Fruit fly (Drosophila melanogaster) whole organism, wandering third instar larva: Measurements from ENCODE around the gene lilli.

Source experiments
- Abd-B ChIP-seq: fragments of >200 bp; optimal IDR thresholded peaks from 2 replicates; lab custom pipeline; 2017; ENCODE audit warnings: missing biosample characterization, missing genetic modification characterization
- CG32264 ChIP-seq: fragments of 200-800 bp; sonication (Bioruptor generic); optimal IDR thresholded peaks from 2 replicates; lab custom pipeline; 2016; ENCODE audit warnings: missing biosample characterization, missing genetic modification characterization
- CG9705 ChIP-seq: fragments of 200-800 bp; sonication (Bioruptor generic); optimal IDR thresholded peaks from 2 replicates; lab custom pipeline; 2018; ENCODE audit warnings: missing biosample characterization, mild to moderate bottlenecking, missing genetic modification characterization
- CrebA ChIP-seq: fragments of 200-800 bp; sonication (Bioruptor generic); optimal IDR thresholded peaks from 2 replicates; lab custom pipeline; 2016; ENCODE audit warnings: missing biosample characterization, mild to moderate bottlenecking, missing genetic modification characterization, borderline replicate concordance
- Dfd ChIP-seq: fragments of >200 bp; optimal IDR thresholded peaks from 2 replicates; lab custom pipeline; 2017; ENCODE audit warnings: missing biosample characterization, missing genetic modification characterization
- Dif ChIP-seq: fragments of 200-275, 200-300 bp; sonication (Bioruptor generic); optimal IDR thresholded peaks from 2 replicates; lab custom pipeline; 2018; ENCODE audit warnings: missing biosample characterization, missing genetic modification characterization; ENCODE audit not compliant: partially characterized antibody
- GATAd ChIP-seq: sonication (Bioruptor generic); optimal IDR thresholded peaks from 2 replicates; lab custom pipeline; 2016; ENCODE audit warnings: missing biosample characterization, missing genetic modification characterization
- HLH106 ChIP-seq: fragments of 200-800 bp; optimal IDR thresholded peaks from 3 replicates; lab custom pipeline; 2019; ENCODE audit warnings: missing biosample characterization, mild to moderate bottlenecking, missing genetic modification characterization, moderate library complexity
- Hnf4 ChIP-seq: fragments of 200-800 bp; sonication (Bioruptor generic); optimal IDR thresholded peaks from 2 replicates; lab custom pipeline; 2016; ENCODE audit warnings: missing biosample characterization, mild to moderate bottlenecking, missing genetic modification characterization
- Hr78 ChIP-seq: fragments of >200 bp; optimal IDR thresholded peaks from 2 replicates; lab custom pipeline; 2017; ENCODE audit warnings: missing biosample characterization, missing genetic modification characterization
- Hr83 ChIP-seq: fragments of 200-300 bp; sonication (Bioruptor generic); optimal IDR thresholded peaks from 2 replicates; lab custom pipeline; 2016; ENCODE audit warnings: missing biosample characterization, mild to moderate bottlenecking, missing genetic modification characterization, moderate library complexity; ENCODE audit not compliant: poor library complexity, severe bottlenecking
- Jra ChIP-seq: sonication (Bioruptor generic); optimal IDR thresholded peaks from 2 replicates; lab custom pipeline; 2016; ENCODE audit warnings: missing biosample characterization, missing genetic modification characterization
- Mio ChIP-seq: sonication (Bioruptor generic); optimal IDR thresholded peaks from 2 replicates; lab custom pipeline; 2016; ENCODE audit warnings: missing biosample characterization, missing genetic modification characterization
- Myc ChIP-seq: fragments of >200 bp; optimal IDR thresholded peaks from 2 replicates; lab custom pipeline; 2017
- N ChIP-seq: fragments of >200 bp; optimal IDR thresholded peaks from 2 replicates; lab custom pipeline; 2018; ENCODE audit warnings: missing biosample characterization, missing external identifiers, missing genetic modification characterization
- OdsH ChIP-seq: fragments of 200-800 bp; sonication (Bioruptor generic); optimal IDR thresholded peaks from 2 replicates; lab custom pipeline; 2016; ENCODE audit warnings: missing biosample characterization, mild to moderate bottlenecking, missing genetic modification characterization
- Rel ChIP-seq, 2 experiments: fragments of 200-800 bp; sonication (Bioruptor generic) in 1 of 2; optimal IDR thresholded peaks; 2 replicates in 1 of 2; 3 replicates in 1 of 2; lab custom pipeline; 2016 to 2019; ENCODE audit warnings: mild to moderate bottlenecking in 2 of 2, missing biosample characterization in 2 of 2, missing genetic modification characterization in 2 of 2, moderate library complexity in 1 of 2
- Sp1 ChIP-seq: fragments of 200-800 bp; sonication (Bioruptor generic); optimal IDR thresholded peaks from 3 replicates; lab custom pipeline; 2019; ENCODE audit warnings: missing biosample characterization, mild to moderate bottlenecking, missing genetic modification characterization, moderate library complexity
- Vsx2 ChIP-seq: fragments of 200-300, 225-300 bp; sonication (Bioruptor generic); optimal IDR thresholded peaks from 2 replicates; lab custom pipeline; 2018; ENCODE audit warnings: missing biosample characterization, missing genetic modification characterization; ENCODE audit not compliant: partially characterized antibody
- br ChIP-seq: fragments of 200-800 bp; sonication (Bioruptor generic); optimal IDR thresholded peaks from 2 replicates; lab custom pipeline; 2016; ENCODE audit warnings: missing biosample characterization, missing genetic modification characterization
- brk ChIP-seq: fragments of 200-800 bp; sonication (Bioruptor generic); optimal IDR thresholded peaks from 2 replicates; lab custom pipeline; 2016; ENCODE audit warnings: missing biosample characterization, mild to moderate bottlenecking, missing genetic modification characterization
- dl ChIP-seq, 2 experiments: fragments of 175-275, 200-275 bp in 1 of 2; fragments of 200-275 bp in 1 of 2; sonication (Bioruptor generic); optimal IDR thresholded peaks; lab custom pipeline; 2018; ENCODE audit warnings: mild to moderate bottlenecking in 2 of 2, missing biosample characterization in 2 of 2, missing genetic modification characterization in 2 of 2, moderate library complexity in 2 of 2; ENCODE audit not compliant: partially characterized antibody in 2 of 2, insufficient read depth in 1 of 2
- dmrt93B ChIP-seq: fragments of 200-800 bp; sonication (Bioruptor generic); optimal IDR thresholded peaks from 2 replicates; lab custom pipeline; 2018; ENCODE audit warnings: missing biosample characterization, mild to moderate bottlenecking, missing genetic modification characterization
- dsf ChIP-seq: sonication (Bioruptor generic); optimal IDR thresholded peaks from 2 replicates; lab custom pipeline; 2016; ENCODE audit warnings: missing biosample characterization, missing genetic modification characterization, borderline replicate concordance
- ey ChIP-seq: fragments of 200-800 bp; sonication (Bioruptor generic); optimal IDR thresholded peaks from 2 replicates; lab custom pipeline; 2016; ENCODE audit warnings: missing biosample characterization, missing genetic modification characterization
- foxo ChIP-seq, 2 experiments: fragments of 200-800 bp; sonication (Bioruptor generic); optimal IDR thresholded peaks; 2 replicates in 1 of 2; 3 replicates in 1 of 2; lab custom pipeline; 2016 to 2017; ENCODE audit warnings: missing biosample characterization in 2 of 2, missing genetic modification characterization in 2 of 2
- fru ChIP-seq: fragments of 200-800 bp; sonication (Bioruptor generic); optimal IDR thresholded peaks from 3 replicates; lab custom pipeline; 2016; ENCODE audit warnings: missing biosample characterization, mild to moderate bottlenecking, missing genetic modification characterization
- h ChIP-seq: fragments of 200-800 bp; sonication (Bioruptor generic); optimal IDR thresholded peaks from 3 replicates; lab custom pipeline; 2016; ENCODE audit warnings: missing biosample characterization, mild to moderate bottlenecking, missing genetic modification characterization
- jim ChIP-seq: fragments of 175-275, 200-325 bp; sonication (Bioruptor generic); optimal IDR thresholded peaks from 2 replicates; lab custom pipeline; 2016; ENCODE audit warnings: missing biosample characterization, mild to moderate bottlenecking, missing genetic modification characterization
- lola ChIP-seq: fragments of >200 bp; optimal IDR thresholded peaks from 2 replicates; lab custom pipeline; 2017; ENCODE audit warnings: missing biosample characterization, missing genetic modification characterization
- pan ChIP-seq: fragments of >200 bp; optimal IDR thresholded peaks from 2 replicates; lab custom pipeline; 2017
- psq ChIP-seq: fragments of 200-800 bp; sonication (Bioruptor generic); optimal IDR thresholded peaks from 3 replicates; lab custom pipeline; 2017; ENCODE audit warnings: missing biosample characterization, mild to moderate bottlenecking, missing genetic modification characterization, moderate library complexity
- rgr ChIP-seq: fragments of 200-800 bp; sonication (Bioruptor generic); optimal IDR thresholded peaks from 3 replicates; lab custom pipeline; 2016; ENCODE audit warnings: missing biosample characterization, mild to moderate bottlenecking, missing genetic modification characterization
- sage ChIP-seq: fragments of 200-800 bp; sonication (Bioruptor generic); optimal IDR thresholded peaks from 2 replicates; lab custom pipeline; 2016; ENCODE audit warnings: missing biosample characterization, mild to moderate bottlenecking, missing genetic modification characterization
- sv ChIP-seq: fragments of 200-800 bp; sonication (Bioruptor generic); optimal IDR thresholded peaks from 3 replicates; lab custom pipeline; 2016; ENCODE audit warnings: missing biosample characterization, missing genetic modification characterization
- tai ChIP-seq: sonication (Bioruptor generic); optimal IDR thresholded peaks from 2 replicates; lab custom pipeline; 2016; ENCODE audit warnings: missing biosample characterization, missing genetic modification characterization
- usp ChIP-seq: fragments of >200 bp; optimal IDR thresholded peaks from 2 replicates; lab custom pipeline; 2017; ENCODE audit warnings: missing biosample characterization, missing genetic modification characterization
- woc ChIP-seq: sonication (Bioruptor generic); optimal IDR thresholded peaks from 2 replicates; lab custom pipeline; 2016; ENCODE audit warnings: missing biosample characterization, mild to moderate bottlenecking, missing genetic modification characterization

The lilli gene

dm6 chr2L:2878188-2878587, 7.5 kb upstream of the lilli start, which contains the start of the genes Prx6a and Sbat:
Gene Prx6a, minus strand, starts transcription at chr2L:2878232.
Gene Sbat, plus strand, starts transcription at chr2L:2878344.
- TF ChIP-seq Abd-B (GFP tag; lab: Kevin White, UChicago) (no peak), psq (GFP tag; lab: Kevin White, UChicago) (peak; percentile 26), fru (GFP tag; lab: Kevin White, UChicago) (peak; percentile 77), Mio (no peak), sage (GFP tag; lab: Kevin White, UChicago) (no peak), CG32264 (GFP tag; lab: Kevin White, UChicago) (no peak), OdsH (GFP tag; lab: Kevin White, UChicago) (peak; percentile 50), Dif (GFP tag; lab: Kevin White, UChicago) (no peak), Sp1 (GFP tag; lab: Kevin White, UChicago) (peak; percentile 76), dmrt93B (GFP tag; lab: Kevin White, UChicago) (peak; percentile 59), jim (GFP tag; lab: Kevin White, UChicago) (no peak), foxo (GFP tag; optimal IDR thresholded peaks at IDR 0.05; lab: Kevin White, UChicago) (peak in 1 of 2 experiments; percentile 73), dsf (GFP tag; lab: Kevin White, UChicago) (no peak), Vsx2 (GFP tag; lab: Kevin White, UChicago) (no peak), usp (no peak), tai (no peak), CrebA (GFP tag; lab: Kevin White, UChicago) (no peak), sv (GFP tag; lab: Kevin White, UChicago) (no peak), brk (no peak), N (GFP tag; lab: Kevin White, UChicago) (no peak), Hnf4 (GFP tag; lab: Kevin White, UChicago) (peak; percentile 70), pan (lab: Kevin White, UChicago) (no peak), br (GFP tag; lab: Kevin White, UChicago) (peak; percentile 70), Dfd (GFP tag; lab: Kevin White, UChicago) (no peak), Hr83 (GFP tag; lab: Kevin White, UChicago) (no peak), GATAd (no peak), HLH106 (tag; lab: Kevin White, UChicago) (peak; percentile 90), h (GFP tag; lab: Kevin White, UChicago) (peak; percentile 81), Hr78 (GFP tag; lab: Kevin White, UChicago) (no peak), dl (GFP tag; optimal IDR thresholded peaks at IDR 0.05; lab: Kevin White, UChicago; ENCODE audit: insufficient read depth in 1 of 2, partially characterized antibody in 2 of 2) (no peak), Jra (GFP tag; lab: Kevin White, UChicago) (peak; percentile 49), lola (GFP tag; lab: Kevin White, UChicago) (no peak), Rel (GFP tag; optimal IDR thresholded peaks at IDR 0.05; lab: Kevin White, UChicago) (no peak), Rel (tag; optimal IDR thresholded peaks at IDR 0.05; lab: Kevin White, UChicago) (peak; percentile 63), ey (peak; percentile 74), rgr (GFP tag; lab: Kevin White, UChicago) (peak; percentile 79), CG9705 (GFP tag; lab: Kevin White, UChicago) (peak; percentile 83), Myc (lab: Kevin White, UChicago) (peak; percentile 4), woc (GFP tag; lab: Kevin White, UChicago) (peak; percentile 86)

- TF ChIP-seq Myc (lab: Kevin White, UChicago) (peak; percentile 66), Sp1 (GFP tag; lab: Kevin White, UChicago) (peak; percentile 62), woc (GFP tag; lab: Kevin White, UChicago) (peak; percentile 20), psq (GFP tag; lab: Kevin White, UChicago) (no peak), Rel (GFP tag; optimal IDR thresholded peaks at IDR 0.05; lab: Kevin White, UChicago) (no peak), Rel (tag; optimal IDR thresholded peaks at IDR 0.05; lab: Kevin White, UChicago) (peak; percentile 32), pan (lab: Kevin White, UChicago) (no peak), sage (GFP tag; lab: Kevin White, UChicago) (no peak), OdsH (GFP tag; lab: Kevin White, UChicago) (peak; percentile 43), N (GFP tag; lab: Kevin White, UChicago) (no peak), Jra (GFP tag; lab: Kevin White, UChicago) (no peak), usp (no peak), dl (GFP tag; optimal IDR thresholded peaks at IDR 0.05; lab: Kevin White, UChicago; ENCODE audit: insufficient read depth in 1 of 2, partially characterized antibody in 2 of 2) (no peak), fru (GFP tag; lab: Kevin White, UChicago) (peak; percentile 53), Hr83 (GFP tag; lab: Kevin White, UChicago) (no peak), dsf (GFP tag; lab: Kevin White, UChicago) (no peak), GATAd (no peak), Hr78 (GFP tag; lab: Kevin White, UChicago) (no peak), tai (no peak), lola (GFP tag; lab: Kevin White, UChicago) (no peak), Dfd (GFP tag; lab: Kevin White, UChicago) (no peak), h (GFP tag; lab: Kevin White, UChicago) (peak; percentile 46), CG32264 (GFP tag; lab: Kevin White, UChicago) (no peak), br (GFP tag; lab: Kevin White, UChicago) (peak; percentile 51), brk (no peak), ey (peak; percentile 71), HLH106 (tag; lab: Kevin White, UChicago) (peak; percentile 58), Dif (GFP tag; lab: Kevin White, UChicago) (no peak), dmrt93B (GFP tag; lab: Kevin White, UChicago) (no peak), CrebA (GFP tag; lab: Kevin White, UChicago) (no peak), Mio (no peak), sv (GFP tag; lab: Kevin White, UChicago) (peak; percentile 64), jim (GFP tag; lab: Kevin White, UChicago) (no peak), Hnf4 (GFP tag; lab: Kevin White, UChicago) (peak; percentile 20), Abd-B (GFP tag; lab: Kevin White, UChicago) (no peak), Vsx2 (GFP tag; lab: Kevin White, UChicago) (no peak), foxo (GFP tag; optimal IDR thresholded peaks at IDR 0.05; lab: Kevin White, UChicago) (peak in 1 of 2 experiments; percentile 81), CG9705 (GFP tag; lab: Kevin White, UChicago) (peak; percentile 6), rgr (GFP tag; lab: Kevin White, UChicago) (peak; percentile 53)
These were observed 6.9 kb upstream of the lilli start, which contains the start of gene RabGGTb for dm6 chr2L:2878859-2879258. Gene RabGGTb, plus strand, starts transcription at chr2L:2879112.
